Worm (Caenorhabditis elegans) whole organism, L2 larva: ENCODE results near the gene hpr-9.

Experiments used
- alr-1 ChIP-seq: fragments of 150-350 bp; optimal IDR thresholded peaks from 2 replicates; lab custom pipeline; 2014; ENCODE audit warnings: missing biosample characterization, missing genetic modification characterization
- aly-2 ChIP-seq: fragments of 150-350 bp; optimal IDR thresholded peaks from 2 replicates; lab custom pipeline; 2014; ENCODE audit warnings: missing biosample characterization, missing genetic modification characterization
- ama-1 ChIP-seq: fragments of 150-350 bp; optimal IDR thresholded peaks from 2 replicates; lab custom pipeline; 2018; ENCODE audit warnings: inconsistent platforms
- lsy-2 ChIP-seq, 2 experiments: fragments of 150-350 bp in 1 of 2; sonication (generic microtip) in 1 of 2; optimal IDR thresholded peaks; 2 replicates each; lab custom pipeline; 2014 to 2017; ENCODE audit warnings: missing biosample characterization in 2 of 2, missing genetic modification characterization in 2 of 2
- mab-5 ChIP-seq: fragments of 150-350 bp; optimal IDR thresholded peaks from 2 replicates; lab custom pipeline; 2014; ENCODE audit warnings: missing biosample characterization, missing genetic modification characterization
- mdl-1 ChIP-seq, 2 experiments: fragments of 150-350 bp in 1 of 2; sonication (generic microtip) in 1 of 2; optimal IDR thresholded peaks; 2 replicates each; lab custom pipeline; 2017; ENCODE audit warnings: missing biosample characterization in 2 of 2, missing genetic modification characterization in 2 of 2
- nhr-12 ChIP-seq: fragments of 150-350 bp; optimal IDR thresholded peaks from 2 replicates; lab custom pipeline; 2014; ENCODE audit warnings: missing biosample characterization, missing genetic modification characterization
- nhr-237 ChIP-seq: fragments of 150-350 bp; optimal IDR thresholded peaks from 2 replicates; lab custom pipeline; 2014; ENCODE audit warnings: missing biosample characterization, missing genetic modification characterization
- nhr-77 ChIP-seq: fragments of 150-350 bp; optimal IDR thresholded peaks from 2 replicates; lab custom pipeline; 2014; ENCODE audit warnings: missing biosample characterization, missing genetic modification characterization
- skn-1 ChIP-seq: sonication (generic microtip); optimal IDR thresholded peaks from 2 replicates; lab custom pipeline; 2017; ENCODE audit warnings: missing biosample characterization, missing genetic modification characterization
- sma-3 ChIP-seq: sonication (generic microtip); optimal IDR thresholded peaks from 2 replicates; lab custom pipeline; 2016; ENCODE audit warnings: missing genetic modification reagents, missing genetic modification characterization, missing compliant biosample characterization
- snpc-4 ChIP-seq: fragments of 150-350 bp; optimal IDR thresholded peaks from 2 replicates; lab custom pipeline; 2014; ENCODE audit warnings: missing biosample characterization, missing genetic modification characterization
- unc-62 ChIP-seq: fragments of 150-350 bp; optimal IDR thresholded peaks from 2 replicates; lab custom pipeline; 2014; ENCODE audit warnings: missing biosample characterization, missing genetic modification reagents, missing genetic modification characterization
- ztf-4 ChIP-seq: fragments of 150-350 bp; optimal IDR thresholded peaks from 2 replicates; lab custom pipeline; 2014; ENCODE audit warnings: missing biosample characterization, missing genetic modification characterization

DNA sequence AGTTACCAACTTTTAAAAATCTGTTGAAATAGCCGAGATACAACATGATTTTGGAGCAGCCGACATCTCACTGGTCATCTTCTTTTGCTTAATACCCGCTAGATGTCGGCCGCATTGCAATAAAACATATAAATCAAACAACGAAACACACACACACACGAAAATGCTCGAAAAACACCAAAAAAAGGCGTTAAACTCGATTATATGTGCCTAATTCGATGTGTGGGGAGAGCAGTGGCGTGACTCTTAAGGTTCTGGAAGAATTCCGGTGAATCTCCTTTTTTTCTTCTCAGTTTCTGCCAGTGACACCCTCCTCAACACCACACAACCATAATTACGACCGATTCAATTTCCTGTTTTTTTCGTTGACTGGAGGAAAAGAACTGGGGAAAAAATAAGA lies 41.1 kb upstream of the hpr-9 start:
- TF ChIP-seq aly-2 (tag; lab: Kevin White, UChicago) (no peak), sma-3 (no peak), ama-1 (lab: Kevin White, UChicago) (no peak), unc-62 (GFP tag; lab: Kevin White, UChicago) (no peak), mdl-1 (tag; optimal IDR thresholded peaks at IDR 0.05; lab: Kevin White, UChicago) (no peak), lsy-2 (tag; optimal IDR thresholded peaks at IDR 0.05; lab: Kevin White, UChicago) (no peak), nhr-77 (tag; lab: Kevin White, UChicago) (no peak), ztf-4 (no peak), skn-1 (tag; lab: Kevin White, UChicago) (no peak), nhr-12 (tag; lab: Kevin White, UChicago) (no peak), mab-5 (tag; lab: Kevin White, UChicago) (no peak), snpc-4 (tag; lab: Kevin White, UChicago) (peak; percentile 1), nhr-237 (tag; lab: Kevin White, UChicago) (no peak), alr-1 (tag; lab: Kevin White, UChicago) (no peak)
